Worm (Caenorhabditis elegans): ENCODE data around the gene EGAP9.3.

DNA sequence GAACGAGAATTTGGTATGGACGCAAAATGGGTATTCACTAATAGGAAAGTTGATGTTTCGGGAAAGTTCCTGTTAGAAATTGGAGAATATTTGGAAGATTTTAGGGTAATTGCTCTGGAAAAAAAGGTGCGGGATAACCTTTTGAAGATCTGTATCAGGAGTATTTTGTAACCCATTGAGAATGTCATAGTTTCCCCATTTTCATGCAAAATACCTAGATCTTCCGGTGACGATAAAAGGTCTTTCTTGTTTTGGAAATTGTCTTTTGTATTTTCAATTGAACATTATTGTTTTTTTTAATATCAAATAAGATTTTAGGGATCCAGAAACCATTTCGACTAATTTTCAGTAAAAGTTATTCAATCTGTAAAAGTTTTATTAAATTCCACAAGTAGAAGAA lies 18.3 kb downstream of the EGAP9.3 start, which contains the start of gene spp-19:
- TF ChIP-seq unc-130 (GFP tag; optimal IDR thresholded peaks at IDR 0.05) (no peak), lsy-2 (tag; optimal IDR thresholded peaks at IDR 0.05) (no peak), Y48G9A.11 (GFP tag; IDR thresholded peaks at IDR 0.05) (no peak), ceh-44 (GFP tag; IDR thresholded peaks at IDR 0.05) (no peak), unc-39 (tag; optimal IDR thresholded peaks at IDR 0.05) (no peak), F44E2.7 (GFP tag; IDR thresholded peaks at IDR 0.05) (no peak), zag-1 (tag; optimal IDR thresholded peaks at IDR 0.05) (no peak), zip-2 (tag; optimal IDR thresholded peaks at IDR 0.05) (no peak), pha-4 (GFP tag; IDR thresholded peaks at IDR 0.05) (no peak), pha-4 (tag; optimal IDR thresholded peaks at IDR 0.05) (no peak), sdz-12 (GFP tag; optimal IDR thresholded peaks at IDR 0.05) (no peak), egl-27 (tag; optimal IDR thresholded peaks at IDR 0.05) (no peak), lin-13 (GFP tag; optimal IDR thresholded peaks at IDR 0.05) (no peak), nhr-77 (tag; optimal IDR thresholded peaks at IDR 0.05) (no peak), lin-1 (GFP tag; IDR thresholded peaks at IDR 0.05) (no peak)

Measured in whole organism, L4 larva.